Fruit fly (Drosophila melanogaster) S2 (cell line): ENCODE measurements around the gene mrva.

Source experiments
- CG8478 ChIP-seq: fragments of >200 bp; optimal IDR thresholded peaks from 2 replicates; lab custom pipeline; 2018
- CTCF ChIP-seq, 2 experiments: fragments of >200 bp; optimal IDR thresholded peaks; 2 replicates each; lab custom pipeline; 2018

Gene mrva

dm6 chr3L:7300660-7301059 is 28.0 kb downstream of the mrva start:
- TF ChIP-seq CG8478 (lab: Kevin White, UChicago) (no peak), CTCF (optimal IDR thresholded peaks at IDR 0.05; lab: Kevin White, UChicago) (no peak)

DNA sequence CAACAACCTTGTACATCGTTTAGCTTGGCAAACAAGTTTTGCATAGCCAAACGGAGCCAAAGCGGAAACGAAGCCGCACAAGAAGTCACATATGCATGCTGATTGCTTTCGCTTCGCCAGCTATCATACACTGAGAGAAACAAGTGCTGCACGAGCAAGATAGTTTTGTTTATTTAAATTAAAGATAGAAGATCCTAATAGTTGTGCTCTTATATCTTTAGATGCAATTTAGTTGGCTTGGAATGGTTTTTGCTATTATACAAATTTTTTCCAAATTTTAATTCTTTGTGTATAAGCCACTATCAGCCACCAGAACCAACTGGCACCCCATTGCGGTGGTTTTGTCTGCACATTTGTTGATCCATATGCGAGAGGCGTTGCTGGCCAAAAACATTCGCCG is 45.1 kb downstream of the mrva start:
- no peak for TF ChIP-seq CTCF (optimal IDR thresholded peaks at IDR 0.05; lab: Kevin White, UChicago)
- TF ChIP-seq CG8478 (lab: Kevin White, UChicago) = no peak
